Worm (Caenorhabditis elegans) whole organism, L3 larva: ENCODE results near the gene F19H6.5.

ENCODE experiments used
- daf-12 ChIP-seq: fragments of 150-350 bp; optimal IDR thresholded peaks from 2 replicates; lab custom pipeline; 2014; ENCODE audit warnings: missing biosample characterization, missing genetic modification reagents, missing genetic modification characterization
- pha-4 ChIP-seq: fragments of 150-350 bp; optimal IDR thresholded peaks from 2 replicates; lab custom pipeline; 2014; ENCODE audit warnings: missing biosample characterization, missing genetic modification reagents, missing genetic modification characterization

- TF ChIP-seq pha-4 (tag; lab: Kevin White, UChicago): no peak
- no peak for TF ChIP-seq daf-12
These were observed 26.7 kb downstream of the F19H6.5 start, which contains the start of gene srd-44 for ce11 chrX:12337846-12338490.
